Worm (Caenorhabditis elegans): ENCODE results near the gene F45H10.5.

- TF ChIP-seq dao-5 (tag; optimal IDR thresholded peaks at IDR 0.05) (no peak), him-1 (tag; optimal IDR thresholded peaks at IDR 0.05) (no peak)
Observed at ce11 chrII:13467838-13468389, 33.8 kb upstream of the F45H10.5 start.
